Fruit fly (Drosophila melanogaster) S2 (cell line): Measurements from ENCODE around the gene CG14110.

ENCODE experiments used
- CG8478 ChIP-seq: fragments of >200 bp; optimal IDR thresholded peaks from 2 replicates; lab custom pipeline; 2018
- CTCF ChIP-seq, 2 experiments: fragments of >200 bp; optimal IDR thresholded peaks; 2 replicates each; lab custom pipeline; 2018

DNA sequence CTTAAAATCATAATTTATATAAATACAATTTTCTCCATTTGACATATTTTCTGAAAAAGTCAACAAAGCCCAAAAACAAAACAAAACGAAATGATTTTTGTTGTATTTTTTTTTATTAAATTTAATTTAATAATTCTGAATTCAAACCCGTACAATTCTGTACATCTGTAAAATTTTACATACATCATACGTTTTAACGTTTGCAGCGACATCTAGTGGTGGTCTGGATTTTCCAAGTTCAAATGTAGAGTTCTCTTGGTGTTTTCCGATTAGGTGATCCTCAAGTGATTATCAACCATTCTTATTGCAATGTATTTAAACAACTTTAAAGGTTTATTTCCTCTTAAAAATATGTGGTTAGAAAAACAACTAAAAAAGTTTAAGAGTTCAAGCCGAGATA lies 26.4 kb downstream of the CG14110 start:
- TF ChIP-seq CTCF (optimal IDR thresholded peaks at IDR 0.05; lab: Kevin White, UChicago): peak; percentile 81 to 96
- no peak for TF ChIP-seq CG8478
